Fruit fly (Drosophila melanogaster): ENCODE data around the gene Mbs.

- TF ChIP-seq CTCF (optimal IDR thresholded peaks at IDR 0.05) (no peak), CG8478 (optimal IDR thresholded peaks at IDR 0.05) (no peak)
These were observed 9.1 kb upstream of the Mbs start for dm6 chr3L:16042640-16043039.
